Fruit fly (Drosophila melanogaster) whole organism, embryonic: ENCODE measurements around the gene ABCB7.

Experiments
- Asciz ChIP-seq: fragments of 200-800 bp; sonication (Bioruptor generic); optimal IDR thresholded peaks from 2 replicates; lab custom pipeline; 2017; ENCODE audit warnings: missing biosample characterization, mild to moderate bottlenecking, missing genetic modification characterization, missing genetic modification reagents
- Atf3 ChIP-seq: fragments of 200-800 bp; sonication (Bioruptor generic); optimal IDR thresholded peaks from 3 replicates; lab custom pipeline; 2016; ENCODE audit warnings: missing biosample characterization, missing genetic modification characterization
- Bdp1 ChIP-seq: fragments of 200-800 bp; sonication (Bioruptor generic); optimal IDR thresholded peaks from 3 replicates; lab custom pipeline; 2016; ENCODE audit warnings: missing biosample characterization, missing genetic modification characterization
- CG10462 ChIP-seq: fragments of 200-800 bp; sonication (Bioruptor generic); optimal IDR thresholded peaks from 2 replicates; lab custom pipeline; 2016; ENCODE audit warnings: missing biosample characterization, missing genetic modification characterization
- CG11695 ChIP-seq: fragments of 200-800 bp; sonication (Bioruptor generic); IDR thresholded peaks from 3 replicates; pipeline ENCODE4 v1.3.6; 2022; ENCODE audit warnings: missing biosample characterization, missing genetic modification characterization
- CG11696 ChIP-seq: fragments of 200-800 bp; sonication (Bioruptor generic); IDR thresholded peaks from 2 replicates; pipeline ENCODE4 v1.3.6; 2022; ENCODE audit warnings: missing biosample characterization, missing genetic modification characterization
- CG11723 ChIP-seq: fragments of 200-800 bp; sonication (Bioruptor generic); optimal IDR thresholded peaks from 2 replicates; lab custom pipeline; 2017; ENCODE audit warnings: missing biosample characterization, mild to moderate bottlenecking, missing genetic modification characterization
- CG12071 ChIP-seq: fragments of 200-800 bp; sonication (Bioruptor generic); optimal IDR thresholded peaks from 3 replicates; lab custom pipeline; 2018; ENCODE audit warnings: missing biosample characterization, mild to moderate bottlenecking, missing genetic modification characterization
- CG12236 ChIP-seq: fragments of 200-800 bp; sonication (Bioruptor generic); optimal IDR thresholded peaks from 2 replicates; lab custom pipeline; 2016; ENCODE audit warnings: missing biosample characterization, missing genetic modification characterization
- CG12744 ChIP-seq: fragments of 200-800 bp; sonication (Bioruptor generic); optimal IDR thresholded peaks from 2 replicates; lab custom pipeline; 2016; ENCODE audit warnings: missing biosample characterization, missing genetic modification characterization
- CG12942 ChIP-seq: fragments of 200-800 bp; sonication (Bioruptor generic); optimal IDR thresholded peaks from 3 replicates; lab custom pipeline; 2016; ENCODE audit warnings: missing biosample characterization, missing genetic modification characterization
- CG14710 ChIP-seq: fragments of 200-800 bp; sonication (Bioruptor generic); optimal IDR thresholded peaks from 3 replicates; lab custom pipeline; 2019; ENCODE audit warnings: missing biosample characterization, mild to moderate bottlenecking, missing genetic modification characterization, moderate library complexity
- CG14860 ChIP-seq: fragments of 200-800 bp; sonication (Bioruptor generic); IDR thresholded peaks from 3 replicates; pipeline ENCODE4 v1.3.6; 2022; ENCODE audit warnings: missing biosample characterization, missing genetic modification characterization; ENCODE audit not compliant: partially characterized antibody
- CG15073 ChIP-seq: fragments of 200-800 bp; sonication (Bioruptor generic); optimal IDR thresholded peaks from 2 replicates; lab custom pipeline; 2016; ENCODE audit warnings: missing biosample characterization, missing genetic modification characterization
- CG17361 ChIP-seq: fragments of 200-800 bp; sonication (Bioruptor generic); IDR thresholded peaks from 3 replicates; pipeline ENCODE4 v1.3.6; 2022; ENCODE audit warnings: missing biosample characterization, missing genetic modification characterization
- CG17385 ChIP-seq: fragments of 200-800 bp; sonication (Bioruptor generic); optimal IDR thresholded peaks from 3 replicates; lab custom pipeline; 2018; ENCODE audit warnings: missing biosample characterization, mild to moderate bottlenecking, missing genetic modification characterization
- CG31388 ChIP-seq: fragments of 200-800 bp; sonication (Bioruptor generic); optimal IDR thresholded peaks from 2 replicates; lab custom pipeline; 2016; ENCODE audit warnings: missing biosample characterization, missing genetic modification characterization
- CG3163 ChIP-seq: fragments of 200-800 bp; sonication (Bioruptor generic); optimal IDR thresholded peaks from 3 replicates; lab custom pipeline; 2016; ENCODE audit warnings: missing biosample characterization, missing genetic modification characterization
- CG33557 ChIP-seq: fragments of 200-800 bp; sonication (Bioruptor generic); optimal IDR thresholded peaks from 2 replicates; lab custom pipeline; 2019; ENCODE audit warnings: missing biosample characterization, mild to moderate bottlenecking, missing genetic modification characterization, moderate library complexity
- CG3838 ChIP-seq: fragments of 200-800 bp; sonication (Bioruptor generic); optimal IDR thresholded peaks from 3 replicates; lab custom pipeline; 2016; ENCODE audit warnings: missing biosample characterization, missing genetic modification characterization
- CG43689 ChIP-seq: fragments of 200-800 bp; sonication (Bioruptor generic); IDR thresholded peaks from 2 replicates; pipeline ENCODE4 v1.3.6; 2022; ENCODE audit warnings: missing biosample characterization, missing genetic modification characterization
- CG6272 ChIP-seq: fragments of 200-800 bp; sonication (Bioruptor generic); IDR thresholded peaks from 2 replicates; pipeline ENCODE4 v1.3.6; 2022; ENCODE audit warnings: missing biosample characterization, missing genetic modification characterization
- CG8765 ChIP-seq: fragments of 200-800 bp; sonication (Bioruptor generic); IDR thresholded peaks from 2 replicates; pipeline ENCODE4 v1.3.6; 2022; ENCODE audit warnings: missing biosample characterization, missing genetic modification characterization
- CG9727 ChIP-seq: fragments of 200-800 bp; sonication (Bioruptor generic); optimal IDR thresholded peaks from 3 replicates; lab custom pipeline; 2017; ENCODE audit warnings: missing biosample characterization, mild to moderate bottlenecking, missing genetic modification characterization
- D19A ChIP-seq: fragments of 200-800 bp; optimal IDR thresholded peaks from 3 replicates; lab custom pipeline; 2019; ENCODE audit warnings: missing biosample characterization, mild to moderate bottlenecking, missing genetic modification characterization, moderate library complexity
- ERR ChIP-seq: fragments of 200-800 bp; sonication (Bioruptor generic); optimal IDR thresholded peaks from 2 replicates; lab custom pipeline; 2016; ENCODE audit warnings: missing biosample characterization, missing genetic modification characterization
- Gsc ChIP-seq: fragments of 200-800 bp; sonication (Bioruptor generic); IDR thresholded peaks from 2 replicates; pipeline ENCODE4 v1.3.6; 2022; ENCODE audit warnings: missing biosample characterization, missing genetic modification characterization
- HLHmδ ChIP-seq: fragments of 200-800 bp; sonication (Bioruptor generic); optimal IDR thresholded peaks from 2 replicates; lab custom pipeline; 2018; ENCODE audit warnings: missing biosample characterization, mild to moderate bottlenecking, missing genetic modification characterization, moderate library complexity
- NC2β ChIP-seq: fragments of 200-800 bp; sonication (Bioruptor generic); optimal IDR thresholded peaks from 2 replicates; lab custom pipeline; 2016; ENCODE audit warnings: missing biosample characterization, missing genetic modification characterization
- NFAT ChIP-seq: fragments of 200-800 bp; sonication (Bioruptor generic); IDR thresholded peaks from 2 replicates; pipeline ENCODE4 v1.3.6; 2022; ENCODE audit warnings: missing biosample characterization, missing genetic modification characterization
- Nf-YC ChIP-seq: fragments of 200-800 bp; optimal IDR thresholded peaks from 3 replicates; lab custom pipeline; 2019; ENCODE audit warnings: missing biosample characterization, mild to moderate bottlenecking, missing genetic modification characterization, moderate library complexity
- Xrp1 ChIP-seq: fragments of 200-800 bp; sonication (Bioruptor generic); IDR thresholded peaks from 2 replicates; pipeline ENCODE4 v1.3.6; 2022; ENCODE audit warnings: missing biosample characterization, missing genetic modification characterization
- amos ChIP-seq: fragments of 200-800 bp; sonication (Bioruptor generic); IDR thresholded peaks from 2 replicates; pipeline ENCODE4 v1.3.6; 2022; ENCODE audit warnings: missing biosample characterization, missing genetic modification characterization; ENCODE audit not compliant: partially characterized antibody
- aop ChIP-seq: fragments of 200-800 bp; sonication (Bioruptor generic); IDR thresholded peaks from 2 replicates; pipeline ENCODE4 v1.3.6; 2022; ENCODE audit warnings: missing biosample characterization, missing genetic modification characterization
- danr ChIP-seq: fragments of 200-800 bp; sonication (Bioruptor generic); IDR thresholded peaks from 2 replicates; pipeline ENCODE4 v1.3.6; 2022; ENCODE audit warnings: missing biosample characterization, missing genetic modification characterization
- dysf ChIP-seq: fragments of 200-800 bp; sonication (Bioruptor generic); IDR thresholded peaks from 3 replicates; pipeline ENCODE4 v1.3.6; 2022; ENCODE audit warnings: missing biosample characterization, missing genetic modification characterization
- ftz-f1 ChIP-seq: fragments of 200-800 bp; sonication (Bioruptor generic); optimal IDR thresholded peaks from 2 replicates; lab custom pipeline; 2016; ENCODE audit warnings: missing biosample characterization, missing genetic modification characterization
- gem ChIP-seq: fragments of 200-800 bp; sonication (Bioruptor generic); optimal IDR thresholded peaks from 2 replicates; lab custom pipeline; 2019; ENCODE audit warnings: missing biosample characterization, mild to moderate bottlenecking, missing genetic modification characterization, moderate library complexity
- inv ChIP-seq: fragments of 200-800 bp; sonication (Bioruptor generic); IDR thresholded peaks from 2 replicates; pipeline ENCODE4 v1.3.6; 2022; ENCODE audit warnings: missing biosample characterization, missing genetic modification characterization; ENCODE audit not compliant: partially characterized antibody
- kay ChIP-seq: fragments of 200-800 bp; sonication (Bioruptor generic); optimal IDR thresholded peaks from 2 replicates; lab custom pipeline; 2016; ENCODE audit warnings: missing biosample characterization, missing genetic modification characterization
- pnt ChIP-seq: fragments of 200-800 bp; sonication (Bioruptor generic); optimal IDR thresholded peaks from 3 replicates; lab custom pipeline; 2016; ENCODE audit warnings: missing biosample characterization, missing genetic modification characterization
- rib ChIP-seq: fragments of 200-800 bp; sonication (Bioruptor generic); IDR thresholded peaks from 2 replicates; pipeline ENCODE4 v1.3.6; 2022; ENCODE audit warnings: missing biosample characterization, missing genetic modification characterization
- row ChIP-seq: fragments of 200-800 bp; sonication (Bioruptor generic); IDR thresholded peaks from 3 replicates; pipeline ENCODE4 v1.3.6; 2022; ENCODE audit warnings: missing biosample characterization, missing genetic modification characterization
- run ChIP-seq: fragments of 200-800 bp; sonication (Bioruptor generic); optimal IDR thresholded peaks from 3 replicates; lab custom pipeline; 2018; ENCODE audit warnings: missing biosample characterization, mild to moderate bottlenecking, missing genetic modification characterization
- sens-2 ChIP-seq: fragments of 200-800 bp; sonication (Bioruptor generic); IDR thresholded peaks from 2 replicates; pipeline ENCODE4 v1.3.6; 2022; ENCODE audit warnings: missing biosample characterization, missing genetic modification characterization
- sima ChIP-seq: fragments of 200-800 bp; sonication (Bioruptor generic); optimal IDR thresholded peaks from 2 replicates; lab custom pipeline; 2016; ENCODE audit warnings: missing biosample characterization, missing genetic modification characterization
- sob ChIP-seq: fragments of 200-800 bp; sonication (Bioruptor generic); IDR thresholded peaks from 2 replicates; pipeline ENCODE4 v1.3.6; 2022; ENCODE audit warnings: missing biosample characterization, missing genetic modification characterization
- tin ChIP-seq: fragments of 200-800 bp; sonication (Bioruptor generic); optimal IDR thresholded peaks from 3 replicates; lab custom pipeline; 2016; ENCODE audit warnings: missing biosample characterization, missing genetic modification characterization
- toy ChIP-seq: fragments of 200-800 bp; sonication (Bioruptor generic); IDR thresholded peaks from 2 replicates; pipeline ENCODE4 v1.3.6; 2022; ENCODE audit warnings: missing biosample characterization, missing genetic modification characterization
- ttk ChIP-seq: fragments of 200-800 bp; sonication (Bioruptor generic); IDR thresholded peaks from 2 replicates; pipeline ENCODE4 v2.1.2; 2022; ENCODE audit warnings: missing biosample characterization, missing genetic modification characterization
- twi ChIP-seq: fragments of 200-800 bp; optimal IDR thresholded peaks from 2 replicates; lab custom pipeline; 2019; ENCODE audit warnings: missing biosample characterization, mild to moderate bottlenecking, missing genetic modification characterization, moderate library complexity
- yki ChIP-seq: fragments of >200 bp; optimal IDR thresholded peaks from 3 replicates; lab custom pipeline; 2018

ABCB7 gene

dm6 chr3L:1639185-1639812 is 21.1 kb downstream of the ABCB7 start, which contains the start of the genes Mettl2 and Bgb (continued):
- TF ChIP-seq CG12071 (GFP tag; lab: Kevin White, UChicago), result no peak
- TF ChIP-seq HLHmδ, result no peak
- no peak for TF ChIP-seq CG15073
- TF ChIP-seq ftz-f1 (GFP tag; lab: Kevin White, UChicago), result peak; percentile 28
- peak; percentile 61 for TF ChIP-seq CG12942
- peak; percentile 95 for TF ChIP-seq row
- TF ChIP-seq CG6272 (GFP tag; lab: Robert Waterston, UW), result peak; percentile 89
- peak; percentile 82 for TF ChIP-seq sob (GFP tag; lab: Robert Waterston, UW)
- TF ChIP-seq Gsc (GFP tag; lab: Robert Waterston, UW), result peak; percentile 64
- TF ChIP-seq CG12236, result peak; percentile 20
- no peak for TF ChIP-seq CG17385
- TF ChIP-seq CG33557 (GFP tag; lab: Kevin White, UChicago), result peak; percentile 61
- peak; percentile 75 for TF ChIP-seq CG14860 (GFP tag; lab: Robert Waterston, UW)
- peak; percentile 71 for TF ChIP-seq Atf3 (GFP tag; lab: Kevin White, UChicago)
- TF ChIP-seq yki, result no peak
- peak; percentile 62 for TF ChIP-seq Nf-YC (tag; lab: Kevin White, UChicago)
- TF ChIP-seq inv (GFP tag; lab: Robert Waterston, UW), result peak; percentile 84
- TF ChIP-seq CG9727 (GFP tag; lab: Kevin White, UChicago), result peak; percentile 72
- peak; percentile 74 for TF ChIP-seq kay (GFP tag; lab: Kevin White, UChicago)
- no peak for TF ChIP-seq CG3838 (GFP tag; lab: Kevin White, UChicago)
- TF ChIP-seq CG11696 (GFP tag; lab: Robert Waterston, UW), result 0 out of 2 replicates have a peak, but pooled peaks have one; percentile 29
- peak; percentile 81 for TF ChIP-seq CG8765
- TF ChIP-seq Asciz, result no peak
- peak; percentile 46; the same call in 1 of the 2 replicates for TF ChIP-seq rib (GFP tag; lab: Robert Waterston, UW)
- peak; percentile 28 for TF ChIP-seq ERR (GFP tag; lab: Kevin White, UChicago)
- TF ChIP-seq twi (tag; lab: Kevin White, UChicago), result peak; percentile 59
- no peak for TF ChIP-seq D19A (tag; lab: Kevin White, UChicago)
- peak; percentile 87 for TF ChIP-seq dysf
- peak; percentile 40 for TF ChIP-seq sima
- TF ChIP-seq Bdp1 (GFP tag; lab: Kevin White, UChicago), result peak; percentile 39
- TF ChIP-seq Xrp1 (GFP tag; lab: Robert Waterston, UW), result peak; percentile 76
- TF ChIP-seq gem (tag; lab: Kevin White, UChicago), result peak; percentile 87
- TF ChIP-seq sens-2 (GFP tag; lab: Robert Waterston, UW), result no peak
- peak; percentile 51; the same call in 1 of the 2 replicates for TF ChIP-seq toy (GFP tag; lab: Robert Waterston, UW)
- TF ChIP-seq CG43689, result no peak
- peak; percentile 81 for TF ChIP-seq run (tag; lab: Kevin White, UChicago)
- no peak for TF ChIP-seq CG11723 (GFP tag; lab: Kevin White, UChicago)
- TF ChIP-seq CG31388 (GFP tag; lab: Kevin White, UChicago), result peak; percentile 43
- peak; percentile 49 for TF ChIP-seq CG3163 (GFP tag; lab: Kevin White, UChicago)
- TF ChIP-seq aop, result no peak
- TF ChIP-seq ttk (GFP tag; lab: Robert Waterston, UW), result peak; percentile 80
- TF ChIP-seq pnt (GFP tag; lab: Kevin White, UChicago), result peak; percentile 90
- TF ChIP-seq CG10462, result peak; percentile 6
- peak; percentile 66 for TF ChIP-seq amos
- TF ChIP-seq NC2β (GFP tag; lab: Kevin White, UChicago), result peak; percentile 63
- peak; percentile 86 for TF ChIP-seq tin (GFP tag; lab: Kevin White, UChicago)
- peak; percentile 89 for TF ChIP-seq CG14710 (tag; lab: Kevin White, UChicago)
- TF ChIP-seq NFAT (GFP tag; lab: Robert Waterston, UW), result peak; percentile 64
- TF ChIP-seq CG12744 (GFP tag; lab: Kevin White, UChicago), result no peak
- TF ChIP-seq CG17361 (GFP tag; lab: Robert Waterston, UW), result peak; percentile 91
- TF ChIP-seq CG11695 (GFP tag; lab: Robert Waterston, UW), result peak; percentile 81; the same call in 2 of the 3 replicates
- TF ChIP-seq danr (GFP tag; lab: Robert Waterston, UW), result peak; percentile 80
